Fruit fly (Drosophila melanogaster) whole organism, embryonic: Measurements from ENCODE around the gene capu.
A peak's percentile ranks its signal among the peaks of the same experiment; 100 is the strongest.

Source experiments
- CG1024 ChIP-seq: fragments of 200-800 bp; sonication (Bioruptor generic); IDR thresholded peaks from 2 replicates; pipeline ENCODE4 v1.3.6; 2022; ENCODE audit warnings: missing biosample characterization, missing genetic modification characterization
- CG12071 ChIP-seq: fragments of 200-800 bp; sonication (Bioruptor generic); optimal IDR thresholded peaks from 3 replicates; lab custom pipeline; 2018; ENCODE audit warnings: missing biosample characterization, mild to moderate bottlenecking, missing genetic modification characterization
- CG1603 ChIP-seq: fragments of 200-800 bp; sonication (Bioruptor generic); optimal IDR thresholded peaks from 2 replicates; lab custom pipeline; 2019; ENCODE audit warnings: missing biosample characterization, mild to moderate bottlenecking, missing genetic modification characterization, moderate library complexity
- CG3065 ChIP-seq: fragments of 200-800 bp; sonication (Bioruptor generic); optimal IDR thresholded peaks from 2 replicates; lab custom pipeline; 2016; ENCODE audit warnings: missing biosample characterization, missing genetic modification characterization
- CG6175 ChIP-seq: fragments of 200-800 bp; sonication (Bioruptor generic); IDR thresholded peaks from 3 replicates; pipeline ENCODE4 v1.3.6; 2022; ENCODE audit warnings: missing biosample characterization, missing genetic modification characterization
- CG6765 ChIP-seq: fragments of 200-800 bp; sonication (Bioruptor generic); optimal IDR thresholded peaks from 3 replicates; lab custom pipeline; 2017; ENCODE audit warnings: missing biosample characterization, mild to moderate bottlenecking, missing genetic modification characterization
- E2f1 ChIP-seq: fragments of 200-800 bp; sonication (Bioruptor generic); IDR thresholded peaks from 2 replicates; pipeline ENCODE4 v1.3.6; 2022; ENCODE audit warnings: missing biosample characterization, missing genetic modification characterization
- Hr78 ChIP-seq, 2 experiments: fragments of 200-800 bp in 1 of 2; fragments of >200 bp in 1 of 2; sonication (Bioruptor generic) in 1 of 2; optimal IDR thresholded peaks; 2 replicates each; lab custom pipeline; 2017 to 2019; ENCODE audit warnings: missing biosample characterization in 2 of 2, missing genetic modification characterization in 2 of 2, mild to moderate bottlenecking in 1 of 2, moderate library complexity in 1 of 2
- Oli ChIP-seq: fragments of 200-800 bp; sonication (Bioruptor generic); optimal IDR thresholded peaks from 2 replicates; lab custom pipeline; 2018; ENCODE audit warnings: missing biosample characterization, mild to moderate bottlenecking, missing genetic modification characterization, moderate library complexity
- abd-A ChIP-seq: fragments of 200-800 bp; sonication (Bioruptor generic); optimal IDR thresholded peaks from 3 replicates; lab custom pipeline; 2019; ENCODE audit warnings: missing biosample characterization, mild to moderate bottlenecking, missing genetic modification characterization, moderate library complexity
- dmrt99B ChIP-seq: fragments of 200-800 bp; sonication (Bioruptor generic); optimal IDR thresholded peaks from 2 replicates; lab custom pipeline; 2018; ENCODE audit warnings: missing biosample characterization, mild to moderate bottlenecking, missing genetic modification characterization, moderate library complexity
- sr ChIP-seq: fragments of 200-800 bp; sonication (Bioruptor generic); IDR thresholded peaks from 3 replicates; pipeline ENCODE4 v1.3.6; 2022; ENCODE audit warnings: missing biosample characterization, missing genetic modification characterization
- zfh2 ChIP-seq: fragments of 200-800 bp; sonication (Bioruptor generic); optimal IDR thresholded peaks from 2 replicates; lab custom pipeline; 2016; ENCODE audit warnings: missing biosample characterization, missing genetic modification characterization

dm6 chr2L:3844898-3845713, 57.6 kb downstream of the capu start:
- TF ChIP-seq Hr78 (GFP tag; optimal IDR thresholded peaks at IDR 0.05; lab: Kevin White, UChicago) (no peak), zfh2 (GFP tag; lab: Kevin White, UChicago) (no peak), E2f1 (GFP tag; lab: Robert Waterston, UW) (no peak), CG6175 (GFP tag; lab: Robert Waterston, UW) (no peak), CG1603 (peak; percentile 11), CG12071 (GFP tag; lab: Kevin White, UChicago) (no peak), sr (GFP tag; lab: Robert Waterston, UW) (no peak), CG1024 (no peak), dmrt99B (peak; percentile 18), CG6765 (GFP tag; lab: Kevin White, UChicago) (no peak), CG3065 (GFP tag; lab: Kevin White, UChicago) (no peak), Oli (tag; lab: Kevin White, UChicago) (peak; percentile 27), abd-A (no peak)
